Fruit fly (Drosophila melanogaster): ENCODE data around the gene CG6565.

CG6565 gene

DNA sequence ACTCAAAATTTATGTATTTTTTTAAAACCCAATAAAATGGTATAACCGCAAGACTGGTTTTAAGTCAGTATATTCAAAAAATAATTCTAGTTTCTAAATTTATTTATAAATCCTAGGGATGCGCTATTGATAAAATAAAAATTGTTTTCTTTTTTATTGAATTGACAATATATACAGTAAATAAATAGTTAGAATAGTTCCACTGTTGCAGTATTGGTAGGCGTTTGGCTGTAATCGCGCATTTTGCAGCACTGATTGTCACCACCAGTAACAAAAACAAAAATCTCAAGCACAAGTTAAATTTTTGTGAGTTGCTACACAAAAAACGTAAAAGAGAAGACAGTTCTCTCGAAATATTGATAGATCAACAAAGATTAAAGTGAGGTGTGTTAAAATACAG, 4.9 kb upstream of the CG6565 start, which contains the start of gene CG31855 (continued):
- peak; percentile 56 for TF ChIP-seq CG6813 (GFP tag; optimal IDR thresholded peaks at IDR 0.05)
- peak; percentile 13 for TF ChIP-seq CG17186 (GFP tag; optimal IDR thresholded peaks at IDR 0.05)
- TF ChIP-seq CG11085 (GFP tag; IDR thresholded peaks at IDR 0.05): peak; percentile 82
- peak; percentile 77 for TF ChIP-seq CG18011 (GFP tag; optimal IDR thresholded peaks at IDR 0.05)
- TF ChIP-seq fd102C (GFP tag; optimal IDR thresholded peaks at IDR 0.05): peak; percentile 21
- TF ChIP-seq Opbp (GFP tag; IDR thresholded peaks at IDR 0.05; ENCODE audit: partially characterized antibody): no peak
- TF ChIP-seq CG34422 (GFP tag; IDR thresholded peaks at IDR 0.05): peak; percentile 87
- peak; percentile 96 for TF ChIP-seq sens (GFP tag)
- no peak for TF ChIP-seq btn (GFP tag; optimal IDR thresholded peaks at IDR 0.05)
- TF ChIP-seq HLHmδ (GFP tag; optimal IDR thresholded peaks at IDR 0.05): no peak
- peak; percentile 79 for TF ChIP-seq YL-1 (GFP tag; optimal IDR thresholded peaks at IDR 0.05)
- TF ChIP-seq CG4707 (GFP tag; optimal IDR thresholded peaks at IDR 0.05): peak; percentile 91
- peak; percentile 76 for TF ChIP-seq CG10209 (GFP tag; optimal IDR thresholded peaks at IDR 0.05)
- TF ChIP-seq CG13296 (GFP tag; optimal IDR thresholded peaks at IDR 0.05): peak; percentile 89
- TF ChIP-seq CG32767 (GFP tag; IDR thresholded peaks at IDR 0.05): no peak
- TF ChIP-seq sim (GFP tag; IDR thresholded peaks at IDR 0.05): no peak
- TF ChIP-seq twi (tag; optimal IDR thresholded peaks at IDR 0.05): peak; percentile 36
- peak; percentile 43 for TF ChIP-seq Spps (tag; optimal IDR thresholded peaks at IDR 0.05)
- peak; percentile 81 for TF ChIP-seq CG1647 (GFP tag; optimal IDR thresholded peaks at IDR 0.05)
- no peak for TF ChIP-seq exex (tag; optimal IDR thresholded peaks at IDR 0.05)
- no peak for TF ChIP-seq TFAM (GFP tag; optimal IDR thresholded peaks at IDR 0.05)
- peak in 1 of 2 experiments; percentile 42 for TF ChIP-seq crp (GFP tag; optimal IDR thresholded peaks at IDR 0.05)
- TF ChIP-seq ewg (GFP tag; optimal IDR thresholded peaks at IDR 0.05): peak; percentile 68
- TF ChIP-seq CG18599 (GFP tag; optimal IDR thresholded peaks at IDR 0.05): peak; percentile 86
- peak; percentile 88 for TF ChIP-seq tin (GFP tag; optimal IDR thresholded peaks at IDR 0.05)
- peak; percentile 74 for TF ChIP-seq HLH54F (GFP tag; optimal IDR thresholded peaks at IDR 0.05)
- TF ChIP-seq CG32532 (GFP tag; IDR thresholded peaks at IDR 0.05): peak; percentile 90
- no peak for TF ChIP-seq Neu2 (GFP tag; optimal IDR thresholded peaks at IDR 0.05; ENCODE audit: borderline replicate concordance)
- no peak for TF ChIP-seq unc-4 (GFP tag; IDR thresholded peaks at IDR 0.05; ENCODE audit: partially characterized antibody)
- peak; percentile 73 for TF ChIP-seq NC2β (GFP tag; optimal IDR thresholded peaks at IDR 0.05)
- TF ChIP-seq danr (GFP tag; IDR thresholded peaks at IDR 0.05): no peak
- TF ChIP-seq CG17361 (GFP tag; IDR thresholded peaks at IDR 0.05): peak; percentile 73; the same call in 2 of the 3 replicates
- peak; percentile 59 for TF ChIP-seq ab (GFP tag; optimal IDR thresholded peaks at IDR 0.05)
- TF ChIP-seq Hr51 (GFP tag; optimal IDR thresholded peaks at IDR 0.05): peak; percentile 81 to 82
- TF ChIP-seq Sin3A (optimal IDR thresholded peaks at IDR 0.05): no peak
- TF ChIP-seq BEAF-32 (GFP tag; optimal IDR thresholded peaks at IDR 0.05): peak; percentile 18
- peak; percentile 3 for TF ChIP-seq emc (GFP tag; optimal IDR thresholded peaks at IDR 0.05)
- peak; percentile 22 for TF ChIP-seq gfzf (GFP tag; optimal IDR thresholded peaks at IDR 0.05)
- no peak for TF ChIP-seq CkIIα-i1 (GFP tag; IDR thresholded peaks at IDR 0.05)
- TF ChIP-seq ap (GFP tag; IDR thresholded peaks at IDR 0.05): peak; percentile 60
- TF ChIP-seq ATbp (GFP tag; optimal IDR thresholded peaks at IDR 0.05): peak; percentile 61
- TF ChIP-seq CG15011 (GFP tag; optimal IDR thresholded peaks at IDR 0.05): peak; percentile 46
- TF ChIP-seq CG4854 (GFP tag; optimal IDR thresholded peaks at IDR 0.05): peak; percentile 87
- TF ChIP-seq Adf1 (GFP tag; IDR thresholded peaks at IDR 0.05): no peak; the same call in 1 of the 2 replicates
- peak; percentile 73 for TF ChIP-seq CG15601 (tag; optimal IDR thresholded peaks at IDR 0.05)
- peak; percentile 73 for TF ChIP-seq CG1602 (GFP tag; optimal IDR thresholded peaks at IDR 0.05)
- peak; percentile 74 for TF ChIP-seq trem (tag; optimal IDR thresholded peaks at IDR 0.05)
- no peak for TF ChIP-seq sc (optimal IDR thresholded peaks at IDR 0.05)
- TF ChIP-seq sc (GFP tag; optimal IDR thresholded peaks at IDR 0.05): peak; percentile 49
- peak; percentile 83 for TF ChIP-seq chm (GFP tag; IDR thresholded peaks at IDR 0.05)
- TF ChIP-seq Nf-YC (tag; optimal IDR thresholded peaks at IDR 0.05): peak; percentile 66
